Fruit fly (Drosophila melanogaster): Measurements from ENCODE around the gene pkaap.

pkaap gene

DNA sequence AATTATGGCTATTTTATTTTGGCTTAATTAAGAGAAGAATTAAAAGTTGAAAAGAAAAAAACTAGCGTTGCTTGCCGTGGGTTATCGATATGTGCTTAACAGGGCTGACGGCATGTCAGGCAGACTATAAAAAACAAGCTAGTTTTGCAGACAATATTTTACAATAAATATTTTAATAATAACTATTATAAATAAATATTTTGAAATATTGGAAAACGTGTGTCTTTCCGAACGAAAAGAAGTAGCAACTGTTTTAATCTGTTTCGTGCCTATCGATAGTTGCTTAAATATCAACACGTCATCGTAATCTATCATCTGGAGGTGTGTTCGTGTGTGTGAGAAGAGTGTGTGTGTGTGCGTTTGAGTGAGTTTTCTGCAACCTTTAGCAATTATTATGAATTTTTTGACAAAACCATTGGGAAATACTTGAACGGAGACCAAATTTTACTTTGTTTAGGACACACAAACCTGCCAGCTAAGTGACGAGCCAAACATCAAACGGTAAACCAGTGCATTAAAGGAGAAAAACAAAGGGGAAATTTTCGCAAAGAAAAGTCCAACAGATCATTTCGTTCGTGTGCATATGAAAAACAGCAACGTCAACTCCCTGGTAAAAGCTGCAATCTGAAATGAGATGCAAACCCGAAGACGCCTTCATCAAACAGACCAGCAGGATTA lies 19.1 kb downstream of the pkaap start, which contains the start of the genes CG5861 and Syx5:
Gene CG5861 (minus strand): TSS at position 273 of the 678 bp plus-strand sequence.
Gene Syx5 (plus strand): TSS at position 321 of the 678 bp plus-strand sequence.
- TF ChIP-seq CG8301 (tag; optimal IDR thresholded peaks at IDR 0.05) (no peak), CG13204 (GFP tag; optimal IDR thresholded peaks at IDR 0.05) (no peak), CG32121 (GFP tag; IDR thresholded peaks at IDR 0.05) (peak; percentile 57; the same call in 1 of the 2 replicates), CG4496 (GFP tag; IDR thresholded peaks at IDR 0.05) (no peak), CG34367 (tag; optimal IDR thresholded peaks at IDR 0.05) (no peak), fd96Ca (GFP tag; IDR thresholded peaks at IDR 0.05) (no peak; the same call in 2 of the 3 replicates), CG17806 (tag; optimal IDR thresholded peaks at IDR 0.05) (peak; percentile 37), CG8159 (tag; optimal IDR thresholded peaks at IDR 0.05) (no peak), Pif1B (GFP tag; optimal IDR thresholded peaks at IDR 0.05) (no peak), gl (tag; optimal IDR thresholded peaks at IDR 0.05) (no peak), CG14655 (GFP tag; optimal IDR thresholded peaks at IDR 0.05) (no peak), EcR (GFP tag; optimal IDR thresholded peaks at IDR 0.05) (peak; percentile 0), CG9948 (tag; optimal IDR thresholded peaks at IDR 0.05) (peak; percentile 12), Snoo (tag; optimal IDR thresholded peaks at IDR 0.05) (peak; percentile 29), CG10348 (GFP tag; IDR thresholded peaks at IDR 0.05) (no peak), Pif1A (GFP tag; optimal IDR thresholded peaks at IDR 0.05) (no peak), Ets98B (GFP tag; IDR thresholded peaks at IDR 0.05) (peak; percentile 60), rn (GFP tag; IDR thresholded peaks at IDR 0.05) (peak; percentile 42; the same call in 1 of the 2 replicates), CG15710 (tag; optimal IDR thresholded peaks at IDR 0.05) (peak; percentile 42), D1 (tag; optimal IDR thresholded peaks at IDR 0.05) (no peak), CG12605 (GFP tag; IDR thresholded peaks at IDR 0.05) (no peak)

DNA sequence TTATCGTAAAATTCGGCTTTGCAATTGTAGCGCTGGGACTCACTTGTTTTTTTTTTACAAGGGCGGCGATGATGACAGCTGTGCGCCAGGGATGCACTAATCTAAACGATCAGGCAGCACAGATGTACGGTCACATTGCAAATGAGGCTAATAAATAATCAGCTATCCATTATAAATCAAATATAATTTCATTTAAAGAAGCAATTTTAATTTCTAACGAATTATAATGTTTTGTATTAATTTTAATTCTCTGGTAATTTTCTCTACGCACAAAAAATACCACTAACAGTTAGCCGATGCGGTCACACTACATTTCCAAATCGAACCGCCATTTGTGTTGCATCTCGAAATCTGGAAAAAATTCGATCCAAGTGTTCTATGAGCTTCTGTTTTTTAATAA lies 22.6 kb downstream of the pkaap start, which contains the start of the genes cni and fzy:
Gene cni (minus strand): TSS at position 79 of the 400 bp plus-strand sequence.
Gene fzy (plus strand): TSS at position 309 of the 400 bp plus-strand sequence.
- TF ChIP-seq Snoo (tag; optimal IDR thresholded peaks at IDR 0.05) (no peak), CG8301 (tag; optimal IDR thresholded peaks at IDR 0.05) (no peak), CG34367 (tag; optimal IDR thresholded peaks at IDR 0.05) (no peak), CG4496 (GFP tag; IDR thresholded peaks at IDR 0.05) (no peak), CG13204 (GFP tag; optimal IDR thresholded peaks at IDR 0.05) (no peak), CG8159 (tag; optimal IDR thresholded peaks at IDR 0.05) (no peak), EcR (GFP tag; optimal IDR thresholded peaks at IDR 0.05) (no peak), Pif1B (GFP tag; optimal IDR thresholded peaks at IDR 0.05) (no peak), gl (tag; optimal IDR thresholded peaks at IDR 0.05) (no peak), CG17806 (tag; optimal IDR thresholded peaks at IDR 0.05) (no peak), Ets98B (GFP tag; IDR thresholded peaks at IDR 0.05) (no peak; the same call in 1 of the 2 replicates), rn (GFP tag; IDR thresholded peaks at IDR 0.05) (no peak)

dm6 chr2L:16315027-16315426 lies 26.9 kb downstream of the pkaap start:
- peak; percentile 86 for TF ChIP-seq EcR (GFP tag; optimal IDR thresholded peaks at IDR 0.05)
- TF ChIP-seq CG4496 (GFP tag; IDR thresholded peaks at IDR 0.05), result no peak
- TF ChIP-seq D1 (tag; optimal IDR thresholded peaks at IDR 0.05), result no peak
- no peak for TF ChIP-seq Pif1A (GFP tag; optimal IDR thresholded peaks at IDR 0.05)
- peak; percentile 3 for TF ChIP-seq CG34367 (tag; optimal IDR thresholded peaks at IDR 0.05)
- TF ChIP-seq CG32121 (GFP tag; IDR thresholded peaks at IDR 0.05), result peak; percentile 40; the same call in 1 of the 2 replicates
- TF ChIP-seq CG13204 (GFP tag; optimal IDR thresholded peaks at IDR 0.05), result no peak
- TF ChIP-seq CG8301 (tag; optimal IDR thresholded peaks at IDR 0.05), result no peak
- TF ChIP-seq CG17806 (tag; optimal IDR thresholded peaks at IDR 0.05), result no peak
- TF ChIP-seq CG14655 (GFP tag; optimal IDR thresholded peaks at IDR 0.05), result no peak
- TF ChIP-seq Ets98B (GFP tag; IDR thresholded peaks at IDR 0.05), result peak; percentile 44; the same call in 1 of the 2 replicates
- TF ChIP-seq CG10348 (GFP tag; IDR thresholded peaks at IDR 0.05), result no peak
- 0 out of 2 replicates have a peak, but pooled peaks have one; percentile 15 for TF ChIP-seq rn (GFP tag; IDR thresholded peaks at IDR 0.05)
- TF ChIP-seq CG15710 (tag; optimal IDR thresholded peaks at IDR 0.05), result peak; percentile 16
- no peak; the same call in 2 of the 3 replicates for TF ChIP-seq fd96Ca (GFP tag; IDR thresholded peaks at IDR 0.05)
- TF ChIP-seq CG12605 (GFP tag; IDR thresholded peaks at IDR 0.05), result peak; percentile 60
- no peak for TF ChIP-seq Pif1B (GFP tag; optimal IDR thresholded peaks at IDR 0.05)
- no peak for TF ChIP-seq CG8159 (tag; optimal IDR thresholded peaks at IDR 0.05)
- peak; percentile 66 for TF ChIP-seq gl (tag; optimal IDR thresholded peaks at IDR 0.05)
- TF ChIP-seq Snoo (tag; optimal IDR thresholded peaks at IDR 0.05), result peak; percentile 23
- no peak for TF ChIP-seq CG9948 (tag; optimal IDR thresholded peaks at IDR 0.05)

- no peak for TF ChIP-seq Ets98B (GFP tag; IDR thresholded peaks at IDR 0.05)
- TF ChIP-seq D1 (tag; optimal IDR thresholded peaks at IDR 0.05), result no peak
- no peak for TF ChIP-seq CG15710 (tag; optimal IDR thresholded peaks at IDR 0.05)
- TF ChIP-seq rn (GFP tag; IDR thresholded peaks at IDR 0.05), result no peak
- TF ChIP-seq Snoo (tag; optimal IDR thresholded peaks at IDR 0.05), result no peak
- TF ChIP-seq CG8159 (tag; optimal IDR thresholded peaks at IDR 0.05), result no peak
- no peak for TF ChIP-seq CG8301 (tag; optimal IDR thresholded peaks at IDR 0.05)
- no peak for TF ChIP-seq CG4496 (GFP tag; IDR thresholded peaks at IDR 0.05)
- TF ChIP-seq Pif1B (GFP tag; optimal IDR thresholded peaks at IDR 0.05), result no peak
- no peak for TF ChIP-seq CG14655 (GFP tag; optimal IDR thresholded peaks at IDR 0.05)
- no peak for TF ChIP-seq EcR (GFP tag; optimal IDR thresholded peaks at IDR 0.05)
Measured at dm6 chr2L:16315844-16316243, 27.8 kb downstream of the pkaap start.

dm6 chr2L:16316410-16316809 lies 28.3 kb downstream of the pkaap start:
- TF ChIP-seq Snoo (tag; optimal IDR thresholded peaks at IDR 0.05), result no peak
- TF ChIP-seq CG8159 (tag; optimal IDR thresholded peaks at IDR 0.05), result no peak
- TF ChIP-seq CG17806 (tag; optimal IDR thresholded peaks at IDR 0.05), result no peak
- no peak for TF ChIP-seq CG9948 (tag; optimal IDR thresholded peaks at IDR 0.05)
- no peak for TF ChIP-seq CG15710 (tag; optimal IDR thresholded peaks at IDR 0.05)
- TF ChIP-seq CG8301 (tag; optimal IDR thresholded peaks at IDR 0.05), result no peak
- no peak for TF ChIP-seq D1 (tag; optimal IDR thresholded peaks at IDR 0.05)
- TF ChIP-seq CG32121 (GFP tag; IDR thresholded peaks at IDR 0.05), result no peak
- TF ChIP-seq Ets98B (GFP tag; IDR thresholded peaks at IDR 0.05), result no peak
- TF ChIP-seq CG10348 (GFP tag; IDR thresholded peaks at IDR 0.05), result no peak
- TF ChIP-seq CG13204 (GFP tag; optimal IDR thresholded peaks at IDR 0.05), result no peak
- no peak for TF ChIP-seq CG12605 (GFP tag; IDR thresholded peaks at IDR 0.05)
- no peak for TF ChIP-seq fd96Ca (GFP tag; IDR thresholded peaks at IDR 0.05)

All from whole organism, pupa.